Worm (Caenorhabditis elegans): ENCODE measurements around the gene C38D4.7.

C38D4.7 gene

ce11 chrIII:4849739-4850138, 38.6 kb upstream of the C38D4.7 start, which contains the start of gene nonu-1:
Gene nonu-1 (minus strand): TSS chrIII:4849907.
- TF ChIP-seq unc-120 (tag; optimal IDR thresholded peaks at IDR 0.05; ENCODE audit: poor library complexity, severe bottlenecking) (no peak), M03D4.4 (tag; optimal IDR thresholded peaks at IDR 0.05) (no peak), nhr-12 (tag; optimal IDR thresholded peaks at IDR 0.05) (no peak), mab-5 (tag; optimal IDR thresholded peaks at IDR 0.05) (no peak), ztf-11 (tag; optimal IDR thresholded peaks at IDR 0.05) (no peak), mls-2 (tag; optimal IDR thresholded peaks at IDR 0.05) (no peak), nhr-76 (tag; optimal IDR thresholded peaks at IDR 0.05) (no peak), unc-39 (tag; optimal IDR thresholded peaks at IDR 0.05) (no peak)

DNA sequence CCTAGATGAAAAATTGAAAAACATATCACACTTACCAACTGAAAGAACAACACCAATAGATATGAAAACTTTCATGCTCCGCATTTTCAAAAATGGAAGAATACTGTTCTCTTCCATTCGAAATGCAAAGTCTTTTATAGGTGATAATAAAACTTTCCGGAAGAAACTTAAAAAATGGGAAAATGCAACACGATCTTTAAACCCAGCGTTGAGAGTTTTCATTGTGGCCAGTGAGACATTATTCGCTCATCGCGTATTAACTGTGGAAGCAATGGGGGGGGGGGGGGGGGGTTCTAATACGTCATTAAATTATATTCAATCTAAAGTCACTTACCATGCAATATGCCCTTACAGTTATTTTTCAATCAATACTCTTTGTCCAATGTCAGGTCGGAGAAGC, 33.2 kb upstream of the C38D4.7 start, which contains the start of the genes clec-157 and fkh-5:
Gene clec-157, minus strand, starts transcription at position 101 of the 400 bp plus-strand sequence.
Gene fkh-5, plus strand, starts transcription at position 336 of the 400 bp plus-strand sequence.
- TF ChIP-seq tbx-8 (GFP tag; optimal IDR thresholded peaks at IDR 0.05) (no peak), unc-120 (tag; optimal IDR thresholded peaks at IDR 0.05; ENCODE audit: poor library complexity, severe bottlenecking) (no peak), ceh-39 (tag; optimal IDR thresholded peaks at IDR 0.05) (no peak), nhr-28 (tag; optimal IDR thresholded peaks at IDR 0.05) (no peak), zip-8 (tag; optimal IDR thresholded peaks at IDR 0.05) (no peak), drap-1 (GFP tag; optimal IDR thresholded peaks at IDR 0.05) (no peak), sem-2 (GFP tag; optimal IDR thresholded peaks at IDR 0.05) (no peak), snpc-4 (tag; optimal IDR thresholded peaks at IDR 0.05) (no peak), M03D4.4 (tag; optimal IDR thresholded peaks at IDR 0.05) (no peak), flh-1 (GFP tag; optimal IDR thresholded peaks at IDR 0.05) (no peak), unc-39 (tag; optimal IDR thresholded peaks at IDR 0.05) (no peak), nhr-237 (tag; optimal IDR thresholded peaks at IDR 0.05) (no peak), bed-3 (GFP tag; optimal IDR thresholded peaks at IDR 0.05) (no peak), elt-3 (tag; optimal IDR thresholded peaks at IDR 0.05) (no peak)

DNA sequence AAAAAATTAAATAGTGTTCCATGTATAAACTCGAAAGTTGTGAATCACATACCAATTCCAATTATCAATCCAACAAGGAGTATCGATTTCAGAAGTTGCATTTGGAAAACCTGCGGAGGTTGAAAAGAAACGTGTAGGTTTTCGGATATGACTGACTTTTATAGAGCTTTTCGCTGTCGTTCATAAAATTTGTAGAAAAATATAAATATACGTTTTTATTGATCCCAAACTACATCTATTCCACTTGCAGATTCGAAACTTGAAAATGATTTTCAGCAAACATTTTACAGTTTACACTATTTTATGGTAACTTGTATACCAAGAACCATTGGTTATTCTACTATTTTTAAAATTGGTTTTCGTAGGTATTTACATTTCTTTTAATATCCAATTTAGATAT, 31.1 kb upstream of the C38D4.7 start, which contains the start of gene clec-156:
Gene clec-156, minus strand, starts transcription at position 101 of the 400 bp plus-strand sequence.
- no peak for TF ChIP-seq bed-3 (GFP tag; optimal IDR thresholded peaks at IDR 0.05)
- no peak for TF ChIP-seq M03D4.4 (tag; optimal IDR thresholded peaks at IDR 0.05)
- TF ChIP-seq sem-2 (GFP tag; optimal IDR thresholded peaks at IDR 0.05), result no peak
- TF ChIP-seq elt-3 (tag; optimal IDR thresholded peaks at IDR 0.05), result no peak
- no peak for TF ChIP-seq hlh-1 (tag; optimal IDR thresholded peaks at IDR 0.05)
- TF ChIP-seq unc-120 (tag; optimal IDR thresholded peaks at IDR 0.05; ENCODE audit: poor library complexity, severe bottlenecking), result no peak
- no peak for TF ChIP-seq ceh-43 (GFP tag; optimal IDR thresholded peaks at IDR 0.05)
- TF ChIP-seq lin-32 (GFP tag; optimal IDR thresholded peaks at IDR 0.05), result no peak
- no peak for TF ChIP-seq ceh-39 (tag; optimal IDR thresholded peaks at IDR 0.05)
- no peak for TF ChIP-seq unc-62 (GFP tag; optimal IDR thresholded peaks at IDR 0.05)
- no peak for TF ChIP-seq nhr-76 (tag; optimal IDR thresholded peaks at IDR 0.05)
- no peak for TF ChIP-seq nhr-237 (tag; optimal IDR thresholded peaks at IDR 0.05)
- no peak for TF ChIP-seq mab-5 (tag; optimal IDR thresholded peaks at IDR 0.05)
- no peak for TF ChIP-seq drap-1 (GFP tag; optimal IDR thresholded peaks at IDR 0.05)
- TF ChIP-seq cnd-1 (tag; optimal IDR thresholded peaks at IDR 0.05), result no peak
- TF ChIP-seq zip-8 (tag; optimal IDR thresholded peaks at IDR 0.05), result no peak
- TF ChIP-seq flh-1 (GFP tag; optimal IDR thresholded peaks at IDR 0.05), result no peak
- TF ChIP-seq ham-2 (GFP tag; optimal IDR thresholded peaks at IDR 0.05), result no peak

- TF ChIP-seq zip-8 (tag; optimal IDR thresholded peaks at IDR 0.05), result no peak
- TF ChIP-seq nhr-237 (tag; optimal IDR thresholded peaks at IDR 0.05), result no peak
- no peak for TF ChIP-seq flh-1 (GFP tag; optimal IDR thresholded peaks at IDR 0.05)
- TF ChIP-seq nhr-2 (tag; optimal IDR thresholded peaks at IDR 0.05), result no peak
- TF ChIP-seq elt-3 (tag; optimal IDR thresholded peaks at IDR 0.05), result no peak
- no peak for TF ChIP-seq unc-62 (GFP tag; optimal IDR thresholded peaks at IDR 0.05)
- TF ChIP-seq ham-2 (GFP tag; optimal IDR thresholded peaks at IDR 0.05), result no peak
- TF ChIP-seq mls-2 (tag; optimal IDR thresholded peaks at IDR 0.05), result no peak
- no peak for TF ChIP-seq nhr-12 (tag; optimal IDR thresholded peaks at IDR 0.05)
Observed at ce11 chrIII:4837429-4837828, 26.3 kb upstream of the C38D4.7 start, which contains the start of the genes acbp-7 and F26A1.19. Gene acbp-7 (plus strand): TSS chrIII:4837729. Gene F26A1.19 (plus strand): TSS chrIII:4837731.

ce11 chrIII:4830207-4830606, 19.1 kb upstream of the C38D4.7 start, which contains the start of gene nspd-9:
Gene nspd-9 (minus strand): TSS chrIII:4830307.
- no peak for TF ChIP-seq cnd-1 (tag; optimal IDR thresholded peaks at IDR 0.05)

DNA sequence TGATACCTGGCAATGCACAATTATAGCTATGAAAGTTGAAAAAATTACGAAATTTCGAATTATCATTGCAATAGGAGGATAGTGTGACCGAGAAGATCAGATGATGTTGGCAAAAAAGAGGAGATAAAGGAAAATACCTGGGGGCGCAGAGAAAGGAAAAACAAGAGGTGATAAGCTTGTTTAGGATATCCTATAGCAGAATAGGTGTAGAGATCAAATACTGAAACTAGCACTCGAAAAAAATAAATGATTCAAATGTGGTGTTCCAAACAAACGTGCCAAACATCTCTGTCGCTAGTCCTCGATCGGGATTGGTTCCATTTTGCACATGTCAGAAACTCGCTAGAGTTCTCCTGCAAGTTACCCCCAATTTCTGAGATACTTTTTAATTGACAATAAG, 18.3 kb upstream of the C38D4.7 start, which contains the start of gene F26A1.9:
Gene F26A1.9, minus strand, starts transcription at position 101 of the 400 bp plus-strand sequence.
- no peak for TF ChIP-seq zip-8 (tag; optimal IDR thresholded peaks at IDR 0.05)
